Fruit fly (Drosophila melanogaster) whole organism, prepupa: ENCODE results near the gene CG3032.

Experiments
- CG10631 ChIP-seq: fragments of 200-800 bp; sonication (Bioruptor generic); optimal IDR thresholded peaks from 2 replicates; lab custom pipeline; 2016; ENCODE audit warnings: missing biosample characterization, missing genetic modification characterization
- CG10669 ChIP-seq: fragments of 200-800 bp; sonication (Bioruptor generic); optimal IDR thresholded peaks from 3 replicates; lab custom pipeline; 2018; ENCODE audit warnings: missing biosample characterization, mild to moderate bottlenecking, missing genetic modification characterization, moderate library complexity
- CG11762 ChIP-seq: fragments of 200-800 bp; sonication (Bioruptor generic); optimal IDR thresholded peaks from 3 replicates; lab custom pipeline; 2016; ENCODE audit warnings: missing biosample characterization, missing genetic modification characterization; ENCODE audit not compliant: insufficient read depth
- CG11902 ChIP-seq: fragments of 200-800 bp; sonication (Bioruptor generic); optimal IDR thresholded peaks from 3 replicates; lab custom pipeline; 2016; ENCODE audit warnings: missing biosample characterization, missing genetic modification characterization
- CG15336 ChIP-seq: fragments of 200-800 bp; sonication (Bioruptor generic); IDR thresholded peaks from 2 replicates; pipeline ENCODE4 v1.3.6; 2022; ENCODE audit warnings: missing biosample characterization, missing genetic modification characterization
- CG1621 ChIP-seq: fragments of 200-800 bp; sonication (Bioruptor generic); optimal IDR thresholded peaks from 3 replicates; lab custom pipeline; 2018; ENCODE audit warnings: missing biosample characterization, mild to moderate bottlenecking, missing genetic modification characterization
- CG16779 ChIP-seq: fragments of 200-800 bp; sonication (Bioruptor generic); optimal IDR thresholded peaks from 3 replicates; lab custom pipeline; 2017; ENCODE audit warnings: missing biosample characterization, mild to moderate bottlenecking, missing genetic modification characterization
- CG3032 ChIP-seq: fragments of 200-800 bp; optimal IDR thresholded peaks from 2 replicates; lab custom pipeline; 2019; ENCODE audit warnings: missing biosample characterization, mild to moderate bottlenecking, missing genetic modification characterization, moderate library complexity
- CG31627 ChIP-seq: fragments of 200-800 bp; sonication (Bioruptor generic); optimal IDR thresholded peaks from 3 replicates; lab custom pipeline; 2016; ENCODE audit warnings: missing biosample characterization, missing genetic modification characterization
- CG32006 ChIP-seq: fragments of 200-800 bp; sonication (Bioruptor generic); optimal IDR thresholded peaks from 3 replicates; lab custom pipeline; 2017; ENCODE audit warnings: missing biosample characterization, mild to moderate bottlenecking, missing genetic modification characterization
- CG4318 ChIP-seq: fragments of 200-800 bp; sonication (Bioruptor generic); optimal IDR thresholded peaks from 3 replicates; lab custom pipeline; 2017; ENCODE audit warnings: missing biosample characterization, mild to moderate bottlenecking, missing genetic modification characterization
- CG6163 ChIP-seq: fragments of 200-800 bp; sonication (Bioruptor generic); IDR thresholded peaks from 3 replicates; pipeline ENCODE4 v1.3.6; 2022; ENCODE audit warnings: missing biosample characterization, missing genetic modification characterization
- CG6276 ChIP-seq: fragments of 200-800 bp; sonication (Bioruptor generic); optimal IDR thresholded peaks from 2 replicates; lab custom pipeline; 2017; ENCODE audit warnings: missing biosample characterization, mild to moderate bottlenecking, missing genetic modification characterization
- CG6808 ChIP-seq: fragments of 200-800 bp; sonication (Bioruptor generic); optimal IDR thresholded peaks from 3 replicates; lab custom pipeline; 2017; ENCODE audit warnings: missing biosample characterization, missing genetic modification characterization, mild to moderate bottlenecking, moderate library complexity, missing genetic modification reagents
- CG7368 ChIP-seq: fragments of 200-800 bp; sonication (Bioruptor generic); optimal IDR thresholded peaks from 3 replicates; lab custom pipeline; 2016; ENCODE audit warnings: missing biosample characterization, missing genetic modification characterization
- CG8119 ChIP-seq: fragments of 200-800 bp; sonication (Bioruptor generic); IDR thresholded peaks from 3 replicates; pipeline ENCODE4 v1.3.6; 2022; ENCODE audit warnings: missing biosample characterization, missing genetic modification characterization
- CG8319 ChIP-seq: fragments of 200-800 bp; sonication (Bioruptor generic); optimal IDR thresholded peaks from 3 replicates; lab custom pipeline; 2016; ENCODE audit warnings: missing biosample characterization, missing genetic modification characterization
- CG8632 ChIP-seq: fragments of 200-800 bp; sonication (Bioruptor generic); optimal IDR thresholded peaks from 3 replicates; lab custom pipeline; 2016; ENCODE audit warnings: missing biosample characterization, missing genetic modification characterization
- CG9139 ChIP-seq: fragments of 200-800 bp; sonication (Bioruptor generic); optimal IDR thresholded peaks from 3 replicates; lab custom pipeline; 2017; ENCODE audit warnings: missing biosample characterization, mild to moderate bottlenecking, missing genetic modification characterization
- Eip75B ChIP-seq: fragments of 200-800 bp; sonication (Bioruptor generic); optimal IDR thresholded peaks from 3 replicates; lab custom pipeline; 2016; ENCODE audit warnings: missing biosample characterization, missing genetic modification characterization
- Eip93F ChIP-seq: fragments of 200-800 bp; sonication (Bioruptor generic); optimal IDR thresholded peaks from 2 replicates; lab custom pipeline; 2016; ENCODE audit warnings: missing biosample characterization, mild to moderate bottlenecking, missing genetic modification characterization
- Ets96B ChIP-seq: fragments of 200-800 bp; optimal IDR thresholded peaks from 2 replicates; lab custom pipeline; 2019; ENCODE audit warnings: missing biosample characterization, mild to moderate bottlenecking, missing genetic modification characterization, moderate library complexity
- Gug ChIP-seq: fragments of 200-800 bp; sonication (Bioruptor generic); IDR thresholded peaks from 2 replicates; pipeline ENCODE4 v1.3.6; 2022; ENCODE audit warnings: missing biosample characterization, missing genetic modification characterization
- Hr38 ChIP-seq: sonication (Bioruptor generic); optimal IDR thresholded peaks from 2 replicates; lab custom pipeline; 2016; ENCODE audit warnings: missing biosample characterization, missing genetic modification characterization
- Hr4 ChIP-seq: fragments of 200-800 bp; sonication (Bioruptor generic); optimal IDR thresholded peaks from 3 replicates; lab custom pipeline; 2016; ENCODE audit warnings: missing biosample characterization, missing genetic modification characterization
- Lpt ChIP-seq: fragments of 200-800 bp; sonication (Bioruptor generic); optimal IDR thresholded peaks from 3 replicates; lab custom pipeline; 2016; ENCODE audit warnings: missing biosample characterization, missing genetic modification characterization
- OdsH ChIP-seq: fragments of 200-800 bp; sonication (Bioruptor generic); optimal IDR thresholded peaks from 3 replicates; lab custom pipeline; 2016; ENCODE audit warnings: missing biosample characterization, missing genetic modification characterization
- Smox ChIP-seq: fragments of 200-800 bp; sonication (Bioruptor generic); optimal IDR thresholded peaks from 3 replicates; lab custom pipeline; 2016; ENCODE audit warnings: missing biosample characterization, missing genetic modification characterization
- Sox14 ChIP-seq: fragments of 200-800 bp; sonication (Bioruptor generic); optimal IDR thresholded peaks from 3 replicates; lab custom pipeline; 2016; ENCODE audit warnings: missing biosample characterization, missing genetic modification characterization
- acj6 ChIP-seq: fragments of 200-800 bp; sonication (Bioruptor generic); optimal IDR thresholded peaks from 3 replicates; lab custom pipeline; 2016; ENCODE audit warnings: missing biosample characterization, missing genetic modification characterization
- cyc ChIP-seq: fragments of 200-800 bp; sonication (Bioruptor generic); optimal IDR thresholded peaks from 3 replicates; lab custom pipeline; 2016; ENCODE audit warnings: missing biosample characterization, missing genetic modification characterization
- dac ChIP-seq: fragments of 200-800 bp; sonication (Bioruptor generic); optimal IDR thresholded peaks from 2 replicates; lab custom pipeline; 2017; ENCODE audit warnings: missing biosample characterization, mild to moderate bottlenecking, missing genetic modification characterization
- dsx ChIP-seq: fragments of 200-800 bp; optimal IDR thresholded peaks from 3 replicates; lab custom pipeline; 2019; ENCODE audit warnings: missing biosample characterization, mild to moderate bottlenecking, missing genetic modification characterization, moderate library complexity; ENCODE audit not compliant: poor library complexity, severe bottlenecking
- esn ChIP-seq: fragments of 200-800 bp; sonication (Bioruptor generic); optimal IDR thresholded peaks from 2 replicates; lab custom pipeline; 2016; ENCODE audit warnings: missing biosample characterization, mild to moderate bottlenecking, missing genetic modification characterization, moderate library complexity
- fd59A ChIP-seq: fragments of 200-800 bp; sonication (Bioruptor generic); optimal IDR thresholded peaks from 2 replicates; lab custom pipeline; 2017; ENCODE audit warnings: missing biosample characterization, mild to moderate bottlenecking, missing genetic modification characterization, missing genetic modification reagents
- fd85E ChIP-seq: fragments of 200-800 bp; sonication (Bioruptor generic); optimal IDR thresholded peaks from 3 replicates; lab custom pipeline; 2016; ENCODE audit warnings: missing biosample characterization, missing genetic modification characterization
- fkh ChIP-seq: fragments of 200-800 bp; sonication (Bioruptor generic); optimal IDR thresholded peaks from 3 replicates; lab custom pipeline; 2017; ENCODE audit warnings: missing biosample characterization, mild to moderate bottlenecking, missing genetic modification characterization, moderate library complexity
- lz ChIP-seq: fragments of 200-800 bp; sonication (Bioruptor generic); optimal IDR thresholded peaks from 3 replicates; lab custom pipeline; 2016; ENCODE audit warnings: missing biosample characterization, missing genetic modification characterization
- pdm3 ChIP-seq: fragments of 200-800 bp; sonication (Bioruptor generic); optimal IDR thresholded peaks from 3 replicates; lab custom pipeline; 2016; ENCODE audit warnings: missing biosample characterization, missing genetic modification characterization
- salr ChIP-seq, 2 experiments: fragments of 200-800 bp; sonication (Bioruptor generic); optimal IDR thresholded peaks; 3 replicates each; lab custom pipeline; 2016 to 2018; ENCODE audit warnings: missing biosample characterization in 2 of 2, missing genetic modification characterization in 2 of 2, mild to moderate bottlenecking in 1 of 2
- spab ChIP-seq: fragments of 200-800 bp; sonication (Bioruptor generic); optimal IDR thresholded peaks from 2 replicates; lab custom pipeline; 2017; ENCODE audit warnings: missing biosample characterization, mild to moderate bottlenecking, missing genetic modification characterization, missing genetic modification reagents
- ss ChIP-seq, 2 experiments: fragments of 200-800 bp; sonication (Bioruptor generic); optimal IDR thresholded peaks; 2 replicates in 1 of 2; 3 replicates in 1 of 2; lab custom pipeline; 2017 to 2018; ENCODE audit warnings: mild to moderate bottlenecking in 2 of 2, missing biosample characterization in 2 of 2, missing genetic modification characterization in 2 of 2, moderate library complexity in 1 of 2
- svp ChIP-seq: fragments of 200-800 bp; sonication (Bioruptor generic); peaks from one replicate; lab custom pipeline; 2016; ENCODE audit warnings: missing biosample characterization, missing genetic modification characterization
- topi ChIP-seq: fragments of 200-800 bp; sonication (Bioruptor generic); optimal IDR thresholded peaks from 3 replicates; lab custom pipeline; 2016; ENCODE audit warnings: missing biosample characterization, missing genetic modification characterization

The CG3032 gene

DNA sequence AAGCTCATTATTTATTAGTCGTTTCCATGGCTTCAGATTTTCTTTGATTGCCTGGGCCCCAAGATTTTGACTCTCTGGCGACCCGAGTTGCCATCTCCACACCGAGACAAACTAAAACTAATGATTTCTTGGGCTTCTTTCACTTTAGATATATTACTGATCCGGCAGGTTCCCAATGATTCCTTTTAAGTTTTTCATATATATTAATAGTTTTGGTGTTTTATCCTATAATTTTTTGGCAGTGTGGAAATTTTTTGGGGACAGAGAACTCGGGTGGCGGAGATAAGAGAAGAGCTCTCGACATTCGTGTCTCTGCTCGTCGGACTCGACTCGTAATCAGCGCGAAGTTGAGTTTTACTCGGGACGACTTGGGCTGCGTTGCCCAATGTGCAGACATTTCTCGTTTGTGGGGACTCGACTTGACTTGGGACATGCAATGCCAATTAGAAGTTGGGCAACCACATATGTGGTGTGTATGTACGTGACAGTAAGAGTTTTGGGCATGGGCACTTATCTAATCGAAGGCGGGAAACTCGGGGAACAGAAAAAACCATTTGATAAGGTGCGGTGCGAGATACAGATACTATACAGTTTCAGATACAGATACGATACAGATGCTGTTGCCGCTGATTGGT lies 12.4 kb downstream of the CG3032 start (continued):
- TF ChIP-seq CG32006 (GFP tag; lab: Kevin White, UChicago): peak; percentile 61
- TF ChIP-seq Sox14 (GFP tag; lab: Kevin White, UChicago): peak; percentile 7
- TF ChIP-seq dsx (GFP tag; lab: Kevin White, UChicago): peak; percentile 21
- TF ChIP-seq esn (GFP tag; lab: Kevin White, UChicago): peak; percentile 68
- TF ChIP-seq Eip93F (GFP tag; lab: Kevin White, UChicago): no peak
- no peak for TF ChIP-seq CG11762 (GFP tag; lab: Kevin White, UChicago)
- 0 out of 2 replicates have a peak, but pooled peaks have one; percentile 15 for TF ChIP-seq Gug (GFP tag; lab: Robert Waterston, UW)
- no peak for TF ChIP-seq CG7368 (GFP tag; lab: Kevin White, UChicago)
- TF ChIP-seq CG6276: peak; percentile 33
- no peak for TF ChIP-seq CG4318 (GFP tag; lab: Kevin White, UChicago)
- no peak for TF ChIP-seq CG9139 (GFP tag; lab: Kevin White, UChicago)
- no peak for TF ChIP-seq CG1621 (tag; lab: Kevin White, UChicago)
- peak; percentile 42 for TF ChIP-seq pdm3
- 0 out of 3 replicates have a peak, but pooled peaks have one; percentile 35 for TF ChIP-seq CG8119 (GFP tag; lab: Robert Waterston, UW)
- TF ChIP-seq CG10669 (GFP tag; lab: Kevin White, UChicago): no peak
- peak; percentile 2 for TF ChIP-seq spab (GFP tag; lab: Kevin White, UChicago)
- peak; percentile 8 for TF ChIP-seq OdsH (GFP tag; lab: Kevin White, UChicago)
- peak; percentile 62 for TF ChIP-seq topi (GFP tag; lab: Kevin White, UChicago)
- TF ChIP-seq Smox: peak; percentile 20
- no peak for TF ChIP-seq CG8632
- no peak for TF ChIP-seq CG10631 (GFP tag; lab: Kevin White, UChicago)
- peak in 1 of 2 experiments; percentile 33 for TF ChIP-seq salr (GFP tag; optimal IDR thresholded peaks at IDR 0.05; lab: Kevin White, UChicago)
- TF ChIP-seq ss (GFP tag; optimal IDR thresholded peaks at IDR 0.05; lab: Kevin White, UChicago): peak in 1 of 2 experiments; percentile 19
- peak; percentile 41; the same call in 1 of the 2 replicates for TF ChIP-seq CG15336
- TF ChIP-seq fd59A (GFP tag; lab: Kevin White, UChicago): no peak
- TF ChIP-seq CG16779 (tag; lab: Kevin White, UChicago): no peak
- TF ChIP-seq svp (GFP tag; lab: Kevin White, UChicago): peak; percentile 81
- no peak for TF ChIP-seq lz (GFP tag; lab: Kevin White, UChicago)

DNA sequence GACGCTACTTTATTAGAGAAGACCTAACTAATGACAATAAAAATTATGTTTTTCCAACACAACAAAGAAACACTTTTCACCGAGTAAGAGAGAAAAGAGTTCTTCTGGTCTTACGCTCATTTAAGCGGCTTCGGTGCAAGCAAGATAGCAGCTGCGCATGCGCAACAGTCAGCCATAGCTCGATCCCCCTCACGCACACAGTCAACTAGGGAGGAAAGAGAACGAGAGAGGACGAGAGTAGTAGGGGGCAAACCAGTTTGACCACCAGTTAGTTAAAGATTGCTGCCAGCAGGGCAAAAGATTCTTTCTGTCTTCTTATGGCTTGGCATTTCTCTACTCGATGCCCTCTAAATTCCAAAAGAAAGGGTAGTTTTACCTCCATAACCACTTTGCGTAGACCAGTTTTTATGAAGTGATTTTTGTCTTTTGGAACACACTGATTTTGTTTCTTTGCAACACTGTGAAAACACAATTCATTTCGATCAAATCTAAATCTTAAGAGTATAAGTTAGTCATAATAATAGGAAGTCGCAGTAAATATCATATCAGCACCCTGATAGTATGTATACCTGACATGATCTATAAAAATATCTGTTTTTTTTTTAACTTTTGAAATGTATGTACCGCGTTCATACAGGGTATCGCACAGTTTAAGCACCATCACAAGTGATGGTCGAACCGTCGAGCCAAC lies 13.1 kb downstream of the CG3032 start:
- peak in 1 of 2 experiments; percentile 59 for TF ChIP-seq salr (GFP tag; optimal IDR thresholded peaks at IDR 0.05; lab: Kevin White, UChicago)
- no peak for TF ChIP-seq svp (GFP tag; lab: Kevin White, UChicago)
- no peak for TF ChIP-seq CG9139 (GFP tag; lab: Kevin White, UChicago)
- peak; percentile 52 for TF ChIP-seq pdm3
- no peak for TF ChIP-seq fkh (GFP tag; lab: Kevin White, UChicago)
- TF ChIP-seq dac: no peak
- TF ChIP-seq cyc (GFP tag; lab: Kevin White, UChicago): peak; percentile 38
- TF ChIP-seq ss (GFP tag; optimal IDR thresholded peaks at IDR 0.05; lab: Kevin White, UChicago): peak in 1 of 2 experiments; percentile 54
- TF ChIP-seq CG4318 (GFP tag; lab: Kevin White, UChicago): no peak
- TF ChIP-seq acj6 (GFP tag; lab: Kevin White, UChicago): peak; percentile 46
- peak; percentile 53 for TF ChIP-seq Eip75B (GFP tag; lab: Kevin White, UChicago)
- TF ChIP-seq Gug (GFP tag; lab: Robert Waterston, UW): no peak
- TF ChIP-seq CG16779 (tag; lab: Kevin White, UChicago): no peak
- TF ChIP-seq Hr4 (GFP tag; lab: Kevin White, UChicago): peak; percentile 49
- TF ChIP-seq CG32006 (GFP tag; lab: Kevin White, UChicago): peak; percentile 65
- no peak for TF ChIP-seq CG11902 (GFP tag; lab: Kevin White, UChicago)
- no peak for TF ChIP-seq CG8319 (GFP tag; lab: Kevin White, UChicago)
- no peak for TF ChIP-seq topi (GFP tag; lab: Kevin White, UChicago)
- TF ChIP-seq CG10669 (GFP tag; lab: Kevin White, UChicago): no peak
- no peak for TF ChIP-seq fd85E (GFP tag; lab: Kevin White, UChicago)
- TF ChIP-seq Hr38 (GFP tag; lab: Kevin White, UChicago): no peak
- no peak for TF ChIP-seq CG3032
- peak; percentile 17 for TF ChIP-seq Ets96B (tag; lab: Kevin White, UChicago)
- peak; percentile 41; the same call in 1 of the 3 replicates for TF ChIP-seq CG6163
- TF ChIP-seq CG11762 (GFP tag; lab: Kevin White, UChicago): no peak
- TF ChIP-seq CG6808 (GFP tag; lab: Kevin White, UChicago): peak; percentile 38
- no peak for TF ChIP-seq Lpt (GFP tag; lab: Kevin White, UChicago)
- TF ChIP-seq CG1621 (tag; lab: Kevin White, UChicago): no peak
- TF ChIP-seq CG31627 (GFP tag; lab: Kevin White, UChicago): peak; percentile 29
- TF ChIP-seq spab (GFP tag; lab: Kevin White, UChicago): peak; percentile 19
- peak; percentile 35 for TF ChIP-seq Sox14 (GFP tag; lab: Kevin White, UChicago)
- TF ChIP-seq esn (GFP tag; lab: Kevin White, UChicago): no peak
- TF ChIP-seq fd59A (GFP tag; lab: Kevin White, UChicago): peak; percentile 34
